Worm (Caenorhabditis elegans): Measurements from ENCODE around the gene dhs-25.

Gene dhs-25

ce11 chrX:1456350-1457080 is 29.8 kb upstream of the dhs-25 start:
- TF ChIP-seq egl-5 (tag; optimal IDR thresholded peaks at IDR 0.05) (peak; percentile 86), nfya-1 (tag; optimal IDR thresholded peaks at IDR 0.05; ENCODE audit: insufficient read depth) (peak; percentile 39), elt-2 (tag; optimal IDR thresholded peaks at IDR 0.05) (peak; percentile 45), nhr-28 (tag; optimal IDR thresholded peaks at IDR 0.05) (no peak), zag-1 (tag; optimal IDR thresholded peaks at IDR 0.05) (no peak), nhr-43 (tag; optimal IDR thresholded peaks at IDR 0.05; ENCODE audit: poor library complexity, severe bottlenecking) (peak; percentile 17), ceh-28 (tag; optimal IDR thresholded peaks at IDR 0.05) (peak; percentile 9), lin-39 (tag; optimal IDR thresholded peaks at IDR 0.05) (no peak), pqm-1 (tag; optimal IDR thresholded peaks at IDR 0.05) (peak; percentile 57), mdl-1 (tag; optimal IDR thresholded peaks at IDR 0.05) (no peak), daf-12 (tag; optimal IDR thresholded peaks at IDR 0.05) (no peak), nhr-23 (tag; optimal IDR thresholded peaks at IDR 0.05) (peak; percentile 21), elt-3 (tag; optimal IDR thresholded peaks at IDR 0.05) (no peak), pha-4 (tag; optimal IDR thresholded peaks at IDR 0.05) (peak; percentile 99), skn-1 (tag; optimal IDR thresholded peaks at IDR 0.05) (peak; percentile 91), jun-1 (tag; optimal IDR thresholded peaks at IDR 0.05) (no peak), nhr-25 (tag; optimal IDR thresholded peaks at IDR 0.05) (peak; percentile 57), egl-27 (tag; optimal IDR thresholded peaks at IDR 0.05) (peak; percentile 42)

ce11 chrX:1458793-1459192 is 27.5 kb upstream of the dhs-25 start, which contains the start of gene D1005.2:
Gene D1005.2 (plus strand): TSS chrX:1459022.
- TF ChIP-seq elt-3 (tag; optimal IDR thresholded peaks at IDR 0.05) (no peak), tbx-2 (tag; optimal IDR thresholded peaks at IDR 0.05) (no peak), zag-1 (tag; optimal IDR thresholded peaks at IDR 0.05) (no peak), unc-39 (tag; optimal IDR thresholded peaks at IDR 0.05) (no peak), pha-4 (tag; optimal IDR thresholded peaks at IDR 0.05) (no peak), sea-2 (GFP tag; optimal IDR thresholded peaks at IDR 0.05) (no peak), nhr-23 (tag; optimal IDR thresholded peaks at IDR 0.05) (peak; percentile 63), fkh-2 (tag; optimal IDR thresholded peaks at IDR 0.05) (no peak), lin-15B (tag; optimal IDR thresholded peaks at IDR 0.05) (no peak), nhr-28 (tag; optimal IDR thresholded peaks at IDR 0.05) (no peak), nhr-25 (tag; optimal IDR thresholded peaks at IDR 0.05) (peak; percentile 41), nhr-43 (tag; optimal IDR thresholded peaks at IDR 0.05; ENCODE audit: poor library complexity, severe bottlenecking) (no peak), ztf-4 (tag; optimal IDR thresholded peaks at IDR 0.05) (no peak), daf-12 (tag; optimal IDR thresholded peaks at IDR 0.05) (no peak)

ce11 chrX:1459756-1460155 is 26.6 kb upstream of the dhs-25 start:
- TF ChIP-seq eor-1 (tag; optimal IDR thresholded peaks at IDR 0.05) (no peak), daf-12 (tag; optimal IDR thresholded peaks at IDR 0.05) (no peak), nhr-11 (tag; optimal IDR thresholded peaks at IDR 0.05) (no peak), pqm-1 (tag; optimal IDR thresholded peaks at IDR 0.05) (no peak), unc-62 (GFP tag; optimal IDR thresholded peaks at IDR 0.05) (no peak), nhr-28 (tag; optimal IDR thresholded peaks at IDR 0.05) (no peak), nhr-23 (tag; optimal IDR thresholded peaks at IDR 0.05) (no peak), skn-1 (tag; optimal IDR thresholded peaks at IDR 0.05) (no peak)

ce11 chrX:1464699-1465098 is 21.6 kb upstream of the dhs-25 start, which contains the start of gene D1005.6:
Gene D1005.6 (minus strand): TSS chrX:1464799.
- no peak for TF ChIP-seq nhr-43 (tag; optimal IDR thresholded peaks at IDR 0.05; ENCODE audit: poor library complexity, severe bottlenecking)
- no peak for TF ChIP-seq nhr-237 (tag; optimal IDR thresholded peaks at IDR 0.05)
- no peak for TF ChIP-seq eor-1 (tag; optimal IDR thresholded peaks at IDR 0.05)
- no peak for TF ChIP-seq nhr-77 (tag; optimal IDR thresholded peaks at IDR 0.05)
- no peak for TF ChIP-seq ama-1 (optimal IDR thresholded peaks at IDR 0.05)
- no peak for TF ChIP-seq ZK546.5 (tag; optimal IDR thresholded peaks at IDR 0.05)
- no peak for TF ChIP-seq hmg-11 (tag; optimal IDR thresholded peaks at IDR 0.05)
- no peak for TF ChIP-seq egl-27 (tag; optimal IDR thresholded peaks at IDR 0.05)
- TF ChIP-seq nfya-1 (tag; optimal IDR thresholded peaks at IDR 0.05; ENCODE audit: insufficient read depth), result no peak
- no peak for TF ChIP-seq sea-2 (GFP tag; optimal IDR thresholded peaks at IDR 0.05)
- no peak for TF ChIP-seq ceh-9 (tag; optimal IDR thresholded peaks at IDR 0.05)
